Fruit fly (Drosophila melanogaster) whole organism, embryonic: ENCODE data around the gene MESR6.
A peak's percentile ranks its signal among the peaks of the same experiment; 100 is the strongest.

ENCODE experiments used
- Bgb ChIP-seq: fragments of 200-800 bp; sonication (Bioruptor generic); IDR thresholded peaks from 2 replicates; pipeline ENCODE4 v1.3.6; 2022; ENCODE audit warnings: missing biosample characterization, missing genetic modification characterization; ENCODE audit not compliant: partially characterized antibody
- CG10321 ChIP-seq: fragments of 200-800 bp; sonication (Bioruptor generic); IDR thresholded peaks from 2 replicates; pipeline ENCODE4 v1.3.6; 2022; ENCODE audit warnings: missing biosample characterization, missing genetic modification characterization
- CG12299 ChIP-seq: fragments of 200-800 bp; sonication (Bioruptor generic); optimal IDR thresholded peaks from 2 replicates; lab custom pipeline; 2018; ENCODE audit warnings: missing biosample characterization, mild to moderate bottlenecking, missing genetic modification characterization
- CG12391 ChIP-seq: fragments of 200-800 bp; sonication (Bioruptor generic); optimal IDR thresholded peaks from 3 replicates; lab custom pipeline; 2018; ENCODE audit warnings: missing biosample characterization, mild to moderate bottlenecking, missing genetic modification characterization, moderate library complexity
- CG13123 ChIP-seq: fragments of 200-800 bp; sonication (Bioruptor generic); optimal IDR thresholded peaks from 2 replicates; lab custom pipeline; 2016; ENCODE audit warnings: missing biosample characterization, missing genetic modification characterization
- CG14667 ChIP-seq: fragments of 200-800 bp; sonication (Bioruptor generic); IDR thresholded peaks from 2 replicates; pipeline ENCODE4 v1.3.6; 2022; ENCODE audit warnings: missing biosample characterization, missing genetic modification characterization
- CG14965 ChIP-seq: fragments of 200-800 bp; sonication (Bioruptor generic); optimal IDR thresholded peaks from 2 replicates; lab custom pipeline; 2016; ENCODE audit warnings: missing biosample characterization, missing genetic modification characterization, borderline replicate concordance
- CG16813 ChIP-seq: fragments of 200-800 bp; sonication (Bioruptor generic); IDR thresholded peaks from 3 replicates; pipeline ENCODE4 v1.3.6; 2022; ENCODE audit warnings: missing biosample characterization, missing genetic modification characterization; ENCODE audit not compliant: partially characterized antibody
- CG16863 ChIP-seq: fragments of 200-800 bp; sonication (Bioruptor generic); optimal IDR thresholded peaks from 3 replicates; lab custom pipeline; 2016; ENCODE audit warnings: missing biosample characterization, missing genetic modification characterization
- CG17612 ChIP-seq: fragments of 200-800 bp; sonication (Bioruptor generic); IDR thresholded peaks from 2 replicates; pipeline ENCODE4 v1.3.6; 2022; ENCODE audit warnings: missing biosample characterization, missing genetic modification characterization
- CG2199 ChIP-seq: fragments of 200-800 bp; sonication (Bioruptor generic); IDR thresholded peaks from 3 replicates; pipeline ENCODE4 v1.3.6; 2022; ENCODE audit warnings: missing biosample characterization, missing genetic modification characterization
- CG2678 ChIP-seq: fragments of 200-800 bp; sonication (Bioruptor generic); optimal IDR thresholded peaks from 3 replicates; lab custom pipeline; 2019; ENCODE audit warnings: missing biosample characterization, mild to moderate bottlenecking, missing genetic modification characterization, moderate library complexity
- CG2712 ChIP-seq: fragments of 200-800 bp; optimal IDR thresholded peaks from 3 replicates; lab custom pipeline; 2019; ENCODE audit warnings: missing biosample characterization, mild to moderate bottlenecking, missing genetic modification characterization, moderate library complexity
- CG3163 ChIP-seq: fragments of 200-800 bp; sonication (Bioruptor generic); optimal IDR thresholded peaks from 3 replicates; lab custom pipeline; 2016; ENCODE audit warnings: missing biosample characterization, missing genetic modification characterization
- CG32767 ChIP-seq: fragments of 200-800 bp; sonication (Bioruptor generic); IDR thresholded peaks from 2 replicates; pipeline ENCODE4 v1.3.6; 2022; ENCODE audit warnings: missing biosample characterization, missing genetic modification characterization
- CG4282 ChIP-seq: fragments of 200-800 bp; sonication (Bioruptor generic); optimal IDR thresholded peaks from 2 replicates; lab custom pipeline; 2016; ENCODE audit warnings: missing biosample characterization, missing genetic modification characterization
- CG9609 ChIP-seq: fragments of 200-800 bp; sonication (Bioruptor generic); optimal IDR thresholded peaks from 3 replicates; lab custom pipeline; 2016; ENCODE audit warnings: missing biosample characterization, missing genetic modification characterization
- CG9876 ChIP-seq: fragments of 200-800 bp; sonication (Bioruptor generic); optimal IDR thresholded peaks from 2 replicates; lab custom pipeline; 2016; ENCODE audit warnings: missing biosample characterization, missing genetic modification characterization
- Camta ChIP-seq: fragments of 200-800 bp; sonication (Bioruptor generic); optimal IDR thresholded peaks from 2 replicates; lab custom pipeline; 2016; ENCODE audit warnings: missing biosample characterization, missing genetic modification characterization
- D19B ChIP-seq: fragments of 200-800 bp; sonication (Bioruptor generic); optimal IDR thresholded peaks from 2 replicates; lab custom pipeline; 2017; ENCODE audit warnings: missing biosample characterization, mild to moderate bottlenecking, missing genetic modification characterization
- Dek ChIP-seq: fragments of 200-800 bp; sonication (Bioruptor generic); optimal IDR thresholded peaks from 3 replicates; lab custom pipeline; 2019; ENCODE audit warnings: missing biosample characterization, mild to moderate bottlenecking, missing genetic modification characterization, moderate library complexity
- Doc3 ChIP-seq: fragments of 200-800 bp; sonication (Bioruptor generic); IDR thresholded peaks from 3 replicates; pipeline ENCODE4 v1.3.6; 2022; ENCODE audit warnings: missing biosample characterization, missing genetic modification characterization; ENCODE audit not compliant: partially characterized antibody
- Gug ChIP-seq: fragments of 200-800 bp; sonication (Bioruptor generic); IDR thresholded peaks from 4 replicates; pipeline ENCODE4 v1.3.6; 2022; ENCODE audit warnings: missing biosample characterization, missing genetic modification characterization
- HLH54F ChIP-seq: fragments of 200-800 bp; sonication (Bioruptor generic); optimal IDR thresholded peaks from 3 replicates; lab custom pipeline; 2016; ENCODE audit warnings: missing biosample characterization, missing genetic modification characterization
- HmgD ChIP-seq: fragments of 200-800 bp; sonication (Bioruptor generic); optimal IDR thresholded peaks from 3 replicates; lab custom pipeline; 2016; ENCODE audit warnings: missing biosample characterization, missing genetic modification characterization
- Hr51 ChIP-seq, 2 experiments: fragments of 200-800 bp; sonication (Bioruptor generic); optimal IDR thresholded peaks; 2 replicates in 1 of 2; 3 replicates in 1 of 2; lab custom pipeline; 2016 to 2018; ENCODE audit warnings: missing biosample characterization in 2 of 2, missing genetic modification characterization in 2 of 2, mild to moderate bottlenecking in 1 of 2, moderate library complexity in 1 of 2
- MBD-R2 ChIP-seq: fragments of 200-800 bp; sonication (Bioruptor generic); IDR thresholded peaks from 2 replicates; pipeline ENCODE4 v1.3.6; 2022; ENCODE audit warnings: missing biosample characterization, missing genetic modification characterization
- MESR4 ChIP-seq: fragments of 200-800 bp; sonication (Bioruptor generic); optimal IDR thresholded peaks from 2 replicates; lab custom pipeline; 2018; ENCODE audit warnings: missing biosample characterization, mild to moderate bottlenecking, missing genetic modification characterization, moderate library complexity
- Myb ChIP-seq: fragments of 200-800 bp; sonication (Bioruptor generic); optimal IDR thresholded peaks from 2 replicates; lab custom pipeline; 2016; ENCODE audit warnings: missing biosample characterization, missing genetic modification characterization
- Pdp1 ChIP-seq, 2 experiments: fragments of 200-800 bp; sonication (Bioruptor generic); optimal IDR thresholded peaks; 3 replicates each; lab custom pipeline; 2016; ENCODE audit warnings: missing biosample characterization in 2 of 2, missing genetic modification characterization in 2 of 2, mild to moderate bottlenecking in 1 of 2, moderate library complexity in 1 of 2
- Ptx1 ChIP-seq: fragments of 200-800 bp; sonication (Bioruptor generic); IDR thresholded peaks from 2 replicates; pipeline ENCODE4 v1.3.6; 2022; ENCODE audit warnings: missing biosample characterization, missing genetic modification characterization
- Rfx ChIP-seq: fragments of 200-800 bp; sonication (Bioruptor generic); IDR thresholded peaks from 2 replicates; pipeline ENCODE4 v1.3.6; 2022; ENCODE audit warnings: missing biosample characterization, missing genetic modification characterization
- Sox102F ChIP-seq: fragments of 200-800 bp; sonication (Bioruptor generic); optimal IDR thresholded peaks from 2 replicates; lab custom pipeline; 2018; ENCODE audit warnings: missing biosample characterization, mild to moderate bottlenecking, missing genetic modification characterization, moderate library complexity
- Vsx1 ChIP-seq: fragments of 200-800 bp; sonication (Bioruptor generic); optimal IDR thresholded peaks from 2 replicates; lab custom pipeline; 2017; ENCODE audit warnings: missing biosample characterization, mild to moderate bottlenecking, missing genetic modification characterization, missing genetic modification reagents
- ato ChIP-seq: fragments of 200-800 bp; sonication (Bioruptor generic); IDR thresholded peaks from 2 replicates; pipeline ENCODE4 v1.3.6; 2022; ENCODE audit warnings: missing biosample characterization, missing genetic modification characterization; ENCODE audit not compliant: partially characterized antibody
- bcd ChIP-seq: fragments of 200-800 bp; sonication (Bioruptor generic); optimal IDR thresholded peaks from 2 replicates; lab custom pipeline; 2017; ENCODE audit warnings: missing biosample characterization, mild to moderate bottlenecking, missing genetic modification characterization
- dpn ChIP-seq, 2 experiments: fragments of 200-800 bp; sonication (Bioruptor generic); optimal IDR thresholded peaks; 3 replicates each; lab custom pipeline; 2016; ENCODE audit warnings: missing biosample characterization in 2 of 2, missing genetic modification characterization in 2 of 2
- fd102C ChIP-seq: fragments of 200-800 bp; sonication (Bioruptor generic); optimal IDR thresholded peaks from 2 replicates; lab custom pipeline; 2018; ENCODE audit warnings: missing biosample characterization, mild to moderate bottlenecking, missing genetic modification characterization, moderate library complexity
- gt ChIP-seq: fragments of 200-800 bp; sonication (Bioruptor generic); IDR thresholded peaks from 2 replicates; pipeline ENCODE4 v1.3.6; 2022; ENCODE audit warnings: missing biosample characterization, missing genetic modification characterization
- insv ChIP-seq, 2 experiments: fragments of 200-800 bp; sonication (Bioruptor generic); optimal IDR thresholded peaks; 3 replicates each; lab custom pipeline; 2016 to 2018; ENCODE audit warnings: missing biosample characterization in 2 of 2, missing genetic modification characterization in 2 of 2
- kay ChIP-seq: fragments of 200-800 bp; sonication (Bioruptor generic); optimal IDR thresholded peaks from 2 replicates; lab custom pipeline; 2016; ENCODE audit warnings: missing biosample characterization, missing genetic modification characterization
- nau ChIP-seq: fragments of 200-800 bp; sonication (Bioruptor generic); optimal IDR thresholded peaks from 3 replicates; lab custom pipeline; 2017; ENCODE audit warnings: missing biosample characterization, mild to moderate bottlenecking, missing genetic modification characterization, missing genetic modification reagents
- nmo ChIP-seq: fragments of 200-800 bp; sonication (Bioruptor generic); optimal IDR thresholded peaks from 2 replicates; lab custom pipeline; 2018; ENCODE audit warnings: missing biosample characterization, mild to moderate bottlenecking, missing genetic modification characterization, moderate library complexity
- pho ChIP-seq: fragments of 200-800 bp; sonication (Bioruptor generic); optimal IDR thresholded peaks from 2 replicates; lab custom pipeline; 2016; ENCODE audit warnings: missing biosample characterization, missing genetic modification characterization
- pros ChIP-seq: fragments of 200-800 bp; sonication (Bioruptor generic); optimal IDR thresholded peaks from 3 replicates; lab custom pipeline; 2019; ENCODE audit warnings: missing biosample characterization, mild to moderate bottlenecking, missing genetic modification characterization, moderate library complexity
- sob ChIP-seq: fragments of 200-800 bp; sonication (Bioruptor generic); IDR thresholded peaks from 2 replicates; pipeline ENCODE4 v1.3.6; 2022; ENCODE audit warnings: missing biosample characterization, missing genetic modification characterization
- sug ChIP-seq: fragments of 200-800 bp; optimal IDR thresholded peaks from 2 replicates; lab custom pipeline; 2019; ENCODE audit warnings: missing biosample characterization, mild to moderate bottlenecking, missing genetic modification characterization, moderate library complexity
- z ChIP-seq: fragments of 200-800 bp; sonication (Bioruptor generic); IDR thresholded peaks from 3 replicates; pipeline ENCODE4 v1.3.6; 2022; ENCODE audit warnings: missing biosample characterization, missing genetic modification characterization

Gene MESR6

DNA sequence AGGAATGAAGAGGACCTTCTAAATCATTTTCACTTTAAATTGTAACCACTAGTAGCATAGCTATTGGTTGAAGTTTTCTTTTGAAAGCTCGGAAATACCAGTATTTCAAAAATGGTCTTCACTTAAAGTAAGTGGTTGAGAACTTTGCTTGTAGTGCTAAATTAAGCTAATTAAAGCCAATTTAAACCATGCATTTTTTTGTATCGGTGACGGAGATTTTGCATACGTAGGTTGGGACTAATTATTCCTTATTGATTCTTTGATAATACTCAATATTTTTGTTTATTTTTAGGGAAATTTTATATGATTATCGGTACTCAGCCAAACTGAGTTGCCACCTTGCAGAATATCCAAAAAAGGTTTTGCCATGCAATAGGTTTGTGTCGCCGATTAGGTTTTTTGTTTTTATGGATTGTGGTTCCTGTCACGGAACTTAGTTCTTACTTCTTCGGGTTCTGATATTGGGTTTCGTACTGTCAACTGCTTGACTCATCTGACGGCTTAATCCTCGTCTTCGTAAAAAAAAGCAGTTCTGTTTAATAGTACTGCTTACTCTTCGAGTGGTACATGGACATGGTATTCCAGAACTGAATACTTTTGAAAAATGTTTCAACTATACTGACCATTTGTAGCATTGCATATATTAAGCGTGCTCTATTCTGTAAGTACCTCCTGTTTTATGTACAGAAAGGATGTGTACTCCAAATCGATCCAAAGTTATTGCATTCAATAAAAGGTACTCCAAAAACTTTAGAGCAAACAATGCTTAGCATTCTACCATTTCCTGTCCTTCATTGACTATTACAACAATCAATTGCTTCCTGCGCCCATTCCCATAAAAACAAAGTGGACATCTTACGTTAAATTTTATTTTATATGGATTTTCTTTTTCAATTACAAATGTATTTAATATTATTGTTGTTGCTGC is 47.9 kb downstream of the MESR6 start (continued):
- no peak for TF ChIP-seq Gug
- no peak for TF ChIP-seq Camta (GFP tag; lab: Kevin White, UChicago)
- peak; percentile 80 for TF ChIP-seq Myb
- TF ChIP-seq Sox102F (GFP tag; lab: Kevin White, UChicago) = no peak
- TF ChIP-seq Dek (tag; lab: Kevin White, UChicago) = peak; percentile 35
- TF ChIP-seq z (GFP tag; lab: Robert Waterston, UW) = no peak
- TF ChIP-seq insv (GFP tag; optimal IDR thresholded peaks at IDR 0.05; lab: Kevin White, UChicago) = peak in 1 of 2 experiments; percentile 59
- peak in 1 of 2 experiments; percentile 3 for TF ChIP-seq dpn (GFP tag; optimal IDR thresholded peaks at IDR 0.05; lab: Kevin White, UChicago)
- peak; percentile 37; the same call in 1 of the 2 replicates for TF ChIP-seq Bgb (GFP tag; lab: Robert Waterston, UW)
- TF ChIP-seq Doc3 = no peak
- TF ChIP-seq nau (GFP tag; lab: Kevin White, UChicago) = no peak
- TF ChIP-seq kay (GFP tag; lab: Kevin White, UChicago) = no peak
- TF ChIP-seq CG17612 = no peak
- TF ChIP-seq pros (GFP tag; lab: Kevin White, UChicago) = no peak
- TF ChIP-seq Hr51 (GFP tag; optimal IDR thresholded peaks at IDR 0.05; lab: Kevin White, UChicago) = no peak
- TF ChIP-seq CG4282 (GFP tag; lab: Kevin White, UChicago) = peak; percentile 18
- TF ChIP-seq CG12391 (tag; lab: Kevin White, UChicago) = peak; percentile 22
- peak; percentile 54 for TF ChIP-seq CG9609 (GFP tag; lab: Kevin White, UChicago)
- TF ChIP-seq CG2199 (GFP tag; lab: Robert Waterston, UW) = peak; percentile 96
- TF ChIP-seq CG14667 (GFP tag; lab: Robert Waterston, UW) = no peak
- no peak for TF ChIP-seq CG32767 (GFP tag; lab: Robert Waterston, UW)
- peak; percentile 96 for TF ChIP-seq Vsx1
- TF ChIP-seq Rfx (GFP tag; lab: Robert Waterston, UW) = peak; percentile 22; the same call in 1 of the 2 replicates
- TF ChIP-seq CG2678 (tag; lab: Kevin White, UChicago) = no peak
- TF ChIP-seq gt (GFP tag; lab: Robert Waterston, UW) = no peak
- TF ChIP-seq CG13123 (GFP tag; lab: Kevin White, UChicago) = no peak
- TF ChIP-seq HLH54F (GFP tag; lab: Kevin White, UChicago) = peak; percentile 8
- TF ChIP-seq CG2712 (tag; lab: Kevin White, UChicago) = peak; percentile 17
- TF ChIP-seq sug = peak; percentile 18
- peak; percentile 51; the same call in 1 of the 2 replicates for TF ChIP-seq sob (GFP tag; lab: Robert Waterston, UW)
- no peak for TF ChIP-seq CG16863 (GFP tag; lab: Kevin White, UChicago)
- peak; percentile 44 for TF ChIP-seq nmo (GFP tag; lab: Kevin White, UChicago)
- no peak for TF ChIP-seq D19B (GFP tag; lab: Kevin White, UChicago)
- no peak for TF ChIP-seq MESR4 (GFP tag; lab: Kevin White, UChicago)
- TF ChIP-seq Ptx1 (GFP tag; lab: Robert Waterston, UW) = peak; percentile 46; the same call in 1 of the 2 replicates
- TF ChIP-seq pho = peak; percentile 20
- TF ChIP-seq CG12299 (tag; lab: Kevin White, UChicago) = no peak
- peak; percentile 29 for TF ChIP-seq CG9876
- TF ChIP-seq CG3163 = peak; percentile 33
- 0 out of 3 replicates have a peak, but pooled peaks have one; percentile 24 for TF ChIP-seq CG16813
- peak; percentile 13 for TF ChIP-seq CG14965 (GFP tag; lab: Kevin White, UChicago)
- TF ChIP-seq Pdp1 (GFP tag; optimal IDR thresholded peaks at IDR 0.05; lab: Kevin White, UChicago) = peak in 1 of 2 experiments; percentile 9
- TF ChIP-seq fd102C (GFP tag; lab: Kevin White, UChicago) = no peak
- TF ChIP-seq MBD-R2 (GFP tag; lab: Robert Waterston, UW) = 0 out of 2 replicates have a peak, but pooled peaks have one; percentile 11
- no peak for TF ChIP-seq ato (GFP tag; lab: Robert Waterston, UW)
- TF ChIP-seq HmgD = peak; percentile 86
- peak; percentile 88 for TF ChIP-seq bcd (GFP tag; lab: Kevin White, UChicago)
- no peak for TF ChIP-seq CG10321 (GFP tag; lab: Robert Waterston, UW)
